Fruit fly (Drosophila melanogaster) whole organism, embryonic: Measurements from ENCODE around the gene CG34338.

Source experiments
- B-H1 ChIP-seq: fragments of 200-800 bp; sonication (Bioruptor generic); IDR thresholded peaks from 3 replicates; pipeline ENCODE4 v1.3.6; 2022; ENCODE audit warnings: missing biosample characterization, missing genetic modification characterization
- Bdp1 ChIP-seq: fragments of 200-800 bp; sonication (Bioruptor generic); optimal IDR thresholded peaks from 3 replicates; lab custom pipeline; 2016; ENCODE audit warnings: missing biosample characterization, missing genetic modification characterization
- CG10209 ChIP-seq: fragments of 200-800 bp; sonication (Bioruptor generic); optimal IDR thresholded peaks from 3 replicates; lab custom pipeline; 2017; ENCODE audit warnings: missing biosample characterization, mild to moderate bottlenecking, missing genetic modification characterization, missing genetic modification reagents
- CG11560 ChIP-seq: fragments of 200-800 bp; sonication (Bioruptor generic); IDR thresholded peaks from 3 replicates; pipeline ENCODE4 v1.3.6; 2022; ENCODE audit warnings: missing biosample characterization, missing genetic modification characterization
- CG1233 ChIP-seq: fragments of 200-800 bp; sonication (Bioruptor generic); optimal IDR thresholded peaks from 4 replicates; lab custom pipeline; 2018; ENCODE audit warnings: missing biosample characterization, mild to moderate bottlenecking, missing genetic modification characterization
- CG12744 ChIP-seq: fragments of 200-800 bp; sonication (Bioruptor generic); optimal IDR thresholded peaks from 2 replicates; lab custom pipeline; 2016; ENCODE audit warnings: missing biosample characterization, missing genetic modification characterization
- CG12942 ChIP-seq: fragments of 200-800 bp; sonication (Bioruptor generic); optimal IDR thresholded peaks from 3 replicates; lab custom pipeline; 2016; ENCODE audit warnings: missing biosample characterization, missing genetic modification characterization
- CG14441 ChIP-seq: fragments of 200-800 bp; sonication (Bioruptor generic); IDR thresholded peaks from 2 replicates; pipeline ENCODE4 v1.3.6; 2022; ENCODE audit warnings: missing biosample characterization, missing genetic modification characterization
- CG16815 ChIP-seq: fragments of 200-800 bp; sonication (Bioruptor generic); optimal IDR thresholded peaks from 3 replicates; lab custom pipeline; 2017; ENCODE audit warnings: missing biosample characterization, mild to moderate bottlenecking, missing genetic modification characterization
- CG17829 ChIP-seq: fragments of 200-800 bp; optimal IDR thresholded peaks from 2 replicates; lab custom pipeline; 2019; ENCODE audit warnings: missing biosample characterization, mild to moderate bottlenecking, missing genetic modification characterization, moderate library complexity
- CG18476 ChIP-seq: fragments of 200-800 bp; sonication (Bioruptor generic); optimal IDR thresholded peaks from 2 replicates; lab custom pipeline; 2016; ENCODE audit warnings: missing biosample characterization, mild to moderate bottlenecking, missing genetic modification characterization
- CG2875 ChIP-seq: fragments of 200-800 bp; sonication (Bioruptor generic); optimal IDR thresholded peaks from 2 replicates; lab custom pipeline; 2017; ENCODE audit warnings: missing biosample characterization, mild to moderate bottlenecking, missing genetic modification characterization, missing genetic modification reagents
- CG3847 ChIP-seq: fragments of 200-800 bp; sonication (Bioruptor generic); IDR thresholded peaks from 2 replicates; pipeline ENCODE4 v1.3.6; 2022; ENCODE audit warnings: missing biosample characterization, missing genetic modification characterization
- CG42726 ChIP-seq: fragments of 200-800 bp; sonication (Bioruptor generic); IDR thresholded peaks from 2 replicates; pipeline ENCODE4 v1.3.6; 2022; ENCODE audit warnings: missing biosample characterization, missing genetic modification characterization; ENCODE audit not compliant: partially characterized antibody
- CG6175 ChIP-seq: fragments of 200-800 bp; sonication (Bioruptor generic); IDR thresholded peaks from 3 replicates; pipeline ENCODE4 v1.3.6; 2022; ENCODE audit warnings: missing biosample characterization, missing genetic modification characterization
- CG7963 ChIP-seq: fragments of 200-800 bp; sonication (Bioruptor generic); IDR thresholded peaks from 3 replicates; pipeline ENCODE4 v1.3.6; 2022; ENCODE audit warnings: missing biosample characterization, missing genetic modification characterization; ENCODE audit not compliant: partially characterized antibody
- CG8290 ChIP-seq, 3 experiments: fragments of 200-800 bp; sonication (Bioruptor generic); optimal IDR thresholded peaks; 2 replicates each; lab custom pipeline; 2016 to 2019; ENCODE audit warnings: missing biosample characterization in 3 of 3, missing genetic modification characterization in 3 of 3, mild to moderate bottlenecking in 2 of 3, moderate library complexity in 1 of 3
- CG8478 ChIP-seq: fragments of >200 bp; optimal IDR thresholded peaks from 2 replicates; lab custom pipeline; 2018
- CG9437 ChIP-seq: fragments of 200-800 bp; sonication (Bioruptor generic); optimal IDR thresholded peaks from 2 replicates; lab custom pipeline; 2018; ENCODE audit warnings: missing biosample characterization, mild to moderate bottlenecking, missing genetic modification characterization
- CG9817 ChIP-seq: fragments of 200-800 bp; sonication (Bioruptor generic); optimal IDR thresholded peaks from 2 replicates; lab custom pipeline; 2018; ENCODE audit warnings: missing biosample characterization, mild to moderate bottlenecking, missing genetic modification characterization, moderate library complexity
- CoRest ChIP-seq: fragments of 200-800 bp; sonication (Bioruptor generic); optimal IDR thresholded peaks from 3 replicates; lab custom pipeline; 2018; ENCODE audit warnings: missing biosample characterization, mild to moderate bottlenecking, missing genetic modification characterization, moderate library complexity
- D ChIP-seq, 2 experiments: fragments of 200-800 bp in 1 of 2; fragments of >200 bp in 1 of 2; sonication (Bioruptor generic) in 1 of 2; optimal IDR thresholded peaks; 2 replicates in 1 of 2; 3 replicates in 1 of 2; lab custom pipeline; 2017; ENCODE audit warnings: mild to moderate bottlenecking in 1 of 2, missing biosample characterization in 1 of 2, missing genetic modification characterization in 1 of 2, missing genetic modification reagents in 1 of 2
- D19B ChIP-seq: fragments of 200-800 bp; sonication (Bioruptor generic); optimal IDR thresholded peaks from 2 replicates; lab custom pipeline; 2017; ENCODE audit warnings: missing biosample characterization, mild to moderate bottlenecking, missing genetic modification characterization
- Hey ChIP-seq: fragments of 200-800 bp; sonication (Bioruptor generic); optimal IDR thresholded peaks from 3 replicates; lab custom pipeline; 2018; ENCODE audit warnings: missing biosample characterization, mild to moderate bottlenecking, missing genetic modification characterization
- HmgZ ChIP-seq: fragments of 200-800 bp; sonication (Bioruptor generic); optimal IDR thresholded peaks from 2 replicates; lab custom pipeline; 2018; ENCODE audit warnings: missing biosample characterization, mild to moderate bottlenecking, missing genetic modification characterization
- Hr51 ChIP-seq, 2 experiments: fragments of 200-800 bp; sonication (Bioruptor generic); optimal IDR thresholded peaks; 2 replicates in 1 of 2; 3 replicates in 1 of 2; lab custom pipeline; 2016 to 2018; ENCODE audit warnings: missing biosample characterization in 2 of 2, missing genetic modification characterization in 2 of 2, mild to moderate bottlenecking in 1 of 2, moderate library complexity in 1 of 2
- Hr78 ChIP-seq, 2 experiments: fragments of 200-800 bp in 1 of 2; fragments of >200 bp in 1 of 2; sonication (Bioruptor generic) in 1 of 2; optimal IDR thresholded peaks; 2 replicates each; lab custom pipeline; 2017 to 2019; ENCODE audit warnings: missing biosample characterization in 2 of 2, missing genetic modification characterization in 2 of 2, mild to moderate bottlenecking in 1 of 2, moderate library complexity in 1 of 2
- Mrtf ChIP-seq: fragments of 200-800 bp; sonication (Bioruptor generic); IDR thresholded peaks from 3 replicates; pipeline ENCODE4 v1.3.6; 2022; ENCODE audit warnings: missing biosample characterization, missing genetic modification characterization
- Ssrp ChIP-seq: fragments of 200-800 bp; sonication (Bioruptor generic); optimal IDR thresholded peaks from 2 replicates; lab custom pipeline; 2018; ENCODE audit warnings: missing biosample characterization, mild to moderate bottlenecking, missing genetic modification characterization, moderate library complexity
- TFAM ChIP-seq: fragments of 200-800 bp; sonication (Bioruptor generic); optimal IDR thresholded peaks from 2 replicates; lab custom pipeline; 2017; ENCODE audit warnings: missing biosample characterization, missing genetic modification characterization, inconsistent platforms
- Tbp ChIP-seq: fragments of >200 bp; optimal IDR thresholded peaks from 2 replicates; lab custom pipeline; 2018; ENCODE audit warnings: missing biosample characterization, missing genetic modification characterization
- Usf ChIP-seq: fragments of 200-800 bp; sonication (Bioruptor generic); optimal IDR thresholded peaks from 2 replicates; lab custom pipeline; 2017; ENCODE audit warnings: missing genotype, missing biosample characterization, missing genetic modification characterization
- cwo ChIP-seq: fragments of 200-800 bp; sonication (Bioruptor generic); optimal IDR thresholded peaks from 3 replicates; lab custom pipeline; 2017; ENCODE audit warnings: missing biosample characterization, missing genetic modification characterization, mild to moderate bottlenecking, moderate library complexity, missing genetic modification reagents
- dati ChIP-seq: fragments of 200-800 bp; sonication (Bioruptor generic); IDR thresholded peaks from 2 replicates; pipeline ENCODE4 v1.3.6; 2022; ENCODE audit warnings: missing biosample characterization, missing genetic modification characterization
- esg ChIP-seq: fragments of 200-800 bp; sonication (Bioruptor generic); conservative IDR thresholded peaks from 2 replicates; pipeline ENCODE4 v1.3.6; 2022; ENCODE audit warnings: missing biosample characterization, missing genetic modification characterization
- eve ChIP-seq, 2 experiments: fragments of >200 bp; optimal IDR thresholded peaks; 2 replicates each; lab custom pipeline; 2017; ENCODE audit warnings: missing biosample characterization in 2 of 2, missing genetic modification characterization in 2 of 2
- fru ChIP-seq: fragments of >200 bp; optimal IDR thresholded peaks from 2 replicates; lab custom pipeline; 2017
- grau ChIP-seq: fragments of 200-800 bp; optimal IDR thresholded peaks from 3 replicates; lab custom pipeline; 2019; ENCODE audit warnings: missing biosample characterization, mild to moderate bottlenecking, missing genetic modification characterization, moderate library complexity
- gt ChIP-seq: fragments of 200-800 bp; sonication (Bioruptor generic); IDR thresholded peaks from 2 replicates; pipeline ENCODE4 v1.3.6; 2022; ENCODE audit warnings: missing biosample characterization, missing genetic modification characterization
- hb ChIP-seq: fragments of 200-800 bp; sonication (Bioruptor generic); IDR thresholded peaks from 3 replicates; pipeline ENCODE4 v1.3.6; 2022; ENCODE audit warnings: missing biosample characterization, missing genetic modification characterization; ENCODE audit not compliant: partially characterized antibody
- hth ChIP-seq: fragments of >200 bp; optimal IDR thresholded peaks from 2 replicates; lab custom pipeline; 2017; ENCODE audit warnings: inconsistent platforms
- jigr1 ChIP-seq: fragments of 200-800 bp; sonication (Bioruptor generic); IDR thresholded peaks from 3 replicates; pipeline ENCODE4 v1.3.6; 2022; ENCODE audit warnings: missing biosample characterization, missing genetic modification characterization
- kah ChIP-seq: fragments of 200-800 bp; sonication (Bioruptor generic); optimal IDR thresholded peaks from 2 replicates; lab custom pipeline; 2018; ENCODE audit warnings: missing biosample characterization, mild to moderate bottlenecking, missing genetic modification characterization
- org-1 ChIP-seq: fragments of 200-800 bp; sonication (Bioruptor generic); optimal IDR thresholded peaks from 2 replicates; lab custom pipeline; 2017; ENCODE audit warnings: missing biosample characterization, missing genetic modification characterization
- salm ChIP-seq: fragments of 200-800 bp; sonication (Bioruptor generic); optimal IDR thresholded peaks from 2 replicates; lab custom pipeline; 2018; ENCODE audit warnings: missing biosample characterization, mild to moderate bottlenecking, missing genetic modification characterization
- sr ChIP-seq: fragments of 200-800 bp; sonication (Bioruptor generic); IDR thresholded peaks from 3 replicates; pipeline ENCODE4 v1.3.6; 2022; ENCODE audit warnings: missing biosample characterization, missing genetic modification characterization
- tup ChIP-seq: fragments of 200-800 bp; sonication (Bioruptor generic); optimal IDR thresholded peaks from 2 replicates; lab custom pipeline; 2016; ENCODE audit warnings: missing biosample characterization, mild to moderate bottlenecking, missing genetic modification characterization, moderate library complexity
- zf30C ChIP-seq: fragments of 200-800 bp; sonication (Bioruptor generic); optimal IDR thresholded peaks from 3 replicates; lab custom pipeline; 2018; ENCODE audit warnings: missing biosample characterization, mild to moderate bottlenecking, missing genetic modification characterization

CG34338 gene

dm6 chrX:7734131-7734930 is 34.2 kb upstream of the CG34338 start, which contains the start of the genes Pdp and Rab39 (continued):
- peak; percentile 57 for TF ChIP-seq cwo
- TF ChIP-seq fru (lab: Kevin White, UChicago) = no peak
- peak; percentile 89 for TF ChIP-seq CG42726 (GFP tag; lab: Robert Waterston, UW)
- TF ChIP-seq Ssrp (tag; lab: Kevin White, UChicago) = peak; percentile 54
- TF ChIP-seq CG12744 = no peak
- TF ChIP-seq Mrtf (GFP tag; lab: Robert Waterston, UW) = 0 out of 3 replicates have a peak, but pooled peaks have one; percentile 60
- peak; percentile 62 for TF ChIP-seq Usf (GFP tag; lab: Kevin White, UChicago)
- no peak for TF ChIP-seq Hey (tag; lab: Kevin White, UChicago)
- TF ChIP-seq hth = no peak
- no peak for TF ChIP-seq CG8478 (lab: Kevin White, UChicago)
- peak; percentile 76 for TF ChIP-seq esg (GFP tag; lab: Robert Waterston, UW)
- TF ChIP-seq hb = peak; percentile 90
- TF ChIP-seq CG11560 (tag; lab: Robert Waterston, UW) = peak; percentile 95
- peak; percentile 86 for TF ChIP-seq CG9817 (tag; lab: Kevin White, UChicago)
- peak; percentile 76 for TF ChIP-seq CG7963
- peak; percentile 66 for TF ChIP-seq CG12942
- TF ChIP-seq Tbp (GFP tag; lab: Kevin White, UChicago) = no peak
- peak; percentile 76; the same call in 1 of the 2 replicates for TF ChIP-seq CG14441 (GFP tag; lab: Robert Waterston, UW)
- peak; percentile 74 for TF ChIP-seq HmgZ
- peak; percentile 83 for TF ChIP-seq grau (tag; lab: Kevin White, UChicago)
- TF ChIP-seq salm = peak; percentile 17
- peak; percentile 16 for TF ChIP-seq kah (GFP tag; lab: Kevin White, UChicago)
- peak; percentile 28 for TF ChIP-seq CG2875 (GFP tag; lab: Kevin White, UChicago)
- peak; percentile 34 for TF ChIP-seq tup
- TF ChIP-seq D (optimal IDR thresholded peaks at IDR 0.05; lab: Kevin White, UChicago) = no peak
- peak; percentile 20 for TF ChIP-seq D (GFP tag; optimal IDR thresholded peaks at IDR 0.05; lab: Kevin White, UChicago)
- peak; percentile 74 for TF ChIP-seq CG1233 (GFP tag; lab: Kevin White, UChicago)
- peak; percentile 89 for TF ChIP-seq CG9437 (GFP tag; lab: Kevin White, UChicago)
- TF ChIP-seq Hr78 (GFP tag; optimal IDR thresholded peaks at IDR 0.05; lab: Kevin White, UChicago) = no peak
- TF ChIP-seq CG17829 (tag; lab: Kevin White, UChicago) = peak; percentile 81
- TF ChIP-seq dati (GFP tag; lab: Robert Waterston, UW) = no peak
- TF ChIP-seq CoRest (tag; lab: Kevin White, UChicago) = peak; percentile 83
- TF ChIP-seq CG18476 (GFP tag; lab: Kevin White, UChicago) = peak; percentile 68
- peak; percentile 92 for TF ChIP-seq CG3847 (GFP tag; lab: Robert Waterston, UW)
- peak; percentile 76 for TF ChIP-seq CG16815 (GFP tag; lab: Kevin White, UChicago)
- no peak for TF ChIP-seq zf30C (GFP tag; lab: Kevin White, UChicago)
- TF ChIP-seq Bdp1 (GFP tag; lab: Kevin White, UChicago) = peak; percentile 59
- TF ChIP-seq org-1 (GFP tag; lab: Kevin White, UChicago) = peak; percentile 31
- peak; percentile 66 for TF ChIP-seq Hr51 (GFP tag; optimal IDR thresholded peaks at IDR 0.05; lab: Kevin White, UChicago)
- peak; percentile 60; the same call in 2 of the 3 replicates for TF ChIP-seq B-H1 (GFP tag; lab: Robert Waterston, UW)
- no peak for TF ChIP-seq D19B
- TF ChIP-seq TFAM = no peak
- TF ChIP-seq CG8290 (GFP tag; optimal IDR thresholded peaks at IDR 0.05; lab: Kevin White, UChicago) = peak; percentile 69
- TF ChIP-seq CG8290 (tag; optimal IDR thresholded peaks at IDR 0.05; lab: Kevin White, UChicago) = peak; percentile 31 to 39
- peak; percentile 70 for TF ChIP-seq gt (GFP tag; lab: Robert Waterston, UW)
- TF ChIP-seq jigr1 (GFP tag; lab: Robert Waterston, UW) = 0 out of 3 replicates have a peak, but pooled peaks have one; percentile 28
- peak; percentile 73 for TF ChIP-seq CG10209 (GFP tag; lab: Kevin White, UChicago)
- no peak for TF ChIP-seq sr (GFP tag; lab: Robert Waterston, UW)
- TF ChIP-seq eve (GFP tag; optimal IDR thresholded peaks at IDR 0.05; lab: Kevin White, UChicago) = no peak
- TF ChIP-seq CG6175 (GFP tag; lab: Robert Waterston, UW) = 0 out of 3 replicates have a peak, but pooled peaks have one; percentile 57
